Worm (Caenorhabditis elegans): ENCODE results near the gene ttr-46.
A peak's percentile ranks its signal among the peaks of the same experiment; 100 is the strongest.

The ttr-46 gene

DNA sequence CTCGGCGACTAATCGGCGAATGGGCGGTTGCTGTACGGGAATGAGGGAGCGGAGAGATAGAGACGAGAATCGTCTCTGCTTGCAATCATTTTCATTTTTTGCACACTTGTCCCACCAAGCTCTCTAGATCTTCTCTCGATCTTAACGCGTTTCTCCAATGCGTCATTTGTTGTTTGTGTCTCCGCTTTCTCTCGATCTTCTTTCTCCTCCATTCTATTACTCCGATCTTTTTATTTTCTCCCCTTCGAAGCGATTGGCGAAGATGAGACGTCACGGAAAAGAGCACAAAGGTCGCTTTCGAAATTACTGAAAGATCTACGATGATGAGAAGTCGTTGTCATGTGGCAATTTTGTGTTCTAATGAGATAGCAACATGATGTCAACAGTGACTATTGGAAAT lies 7.6 kb downstream of the ttr-46 start (continued):
- TF ChIP-seq mdl-1 (tag; optimal IDR thresholded peaks at IDR 0.05) (no peak), dpl-1 (GFP tag; optimal IDR thresholded peaks at IDR 0.05) (no peak), blmp-1 (tag; optimal IDR thresholded peaks at IDR 0.05) (no peak), unc-98 (GFP tag; IDR thresholded peaks at IDR 0.05) (no peak), fos-1 (tag; optimal IDR thresholded peaks at IDR 0.05) (no peak), nhr-237 (tag; optimal IDR thresholded peaks at IDR 0.05) (no peak), lin-13 (GFP tag; optimal IDR thresholded peaks at IDR 0.05) (no peak), lin-39 (tag; optimal IDR thresholded peaks at IDR 0.05) (no peak), zip-4 (GFP tag; optimal IDR thresholded peaks at IDR 0.05) (no peak), sup-37 (GFP tag; optimal IDR thresholded peaks at IDR 0.05) (no peak), nhr-28 (tag; optimal IDR thresholded peaks at IDR 0.05) (no peak), hlh-4 (tag; optimal IDR thresholded peaks at IDR 0.05) (no peak), tbx-2 (tag; optimal IDR thresholded peaks at IDR 0.05) (peak; percentile 56), lin-14 (GFP tag; optimal IDR thresholded peaks at IDR 0.05) (peak; percentile 75), irx-1 (tag; optimal IDR thresholded peaks at IDR 0.05) (no peak), mab-9 (GFP tag; IDR thresholded peaks at IDR 0.05) (no peak), lin-35 (GFP tag; optimal IDR thresholded peaks at IDR 0.05) (no peak), snpc-4 (tag; optimal IDR thresholded peaks at IDR 0.05) (no peak), pag-3 (tag; optimal IDR thresholded peaks at IDR 0.05; ENCODE audit: borderline replicate concordance, insufficient read depth) (no peak), hlh-17 (GFP tag; optimal IDR thresholded peaks at IDR 0.05; ENCODE audit: borderline replicate concordance) (no peak), fkh-8 (tag; optimal IDR thresholded peaks at IDR 0.05) (no peak), vab-15 (tag; optimal IDR thresholded peaks at IDR 0.05) (no peak), mef-2 (tag; optimal IDR thresholded peaks at IDR 0.05) (no peak), aha-1 (tag; optimal IDR thresholded peaks at IDR 0.05) (no peak), snu-23 (GFP tag; optimal IDR thresholded peaks at IDR 0.05) (peak; percentile 50), xbp-1 (tag; optimal IDR thresholded peaks at IDR 0.05) (peak; percentile 2), fkh-4 (tag; optimal IDR thresholded peaks at IDR 0.05; ENCODE audit: borderline replicate concordance) (no peak), lir-3 (tag; optimal IDR thresholded peaks at IDR 0.05; ENCODE audit: poor library complexity) (no peak), grh-1 (GFP tag; IDR thresholded peaks at IDR 0.05) (no peak)

ce11 chrV:9960376-9960775 lies 9.3 kb downstream of the ttr-46 start, which contains the start of gene T07C12.10:
Gene T07C12.10 (minus strand): TSS chrV:9960476.
- no peak for TF ChIP-seq unc-98 (GFP tag; IDR thresholded peaks at IDR 0.05)
- no peak for TF ChIP-seq ztf-11 (tag; optimal IDR thresholded peaks at IDR 0.05)

ce11 chrV:9962394-9962793 lies 11.4 kb downstream of the ttr-46 start, which contains the start of gene madf-4:
Gene madf-4 (minus strand): TSS chrV:9962494.
- TF ChIP-seq nhr-12 (tag; optimal IDR thresholded peaks at IDR 0.05) = no peak

DNA sequence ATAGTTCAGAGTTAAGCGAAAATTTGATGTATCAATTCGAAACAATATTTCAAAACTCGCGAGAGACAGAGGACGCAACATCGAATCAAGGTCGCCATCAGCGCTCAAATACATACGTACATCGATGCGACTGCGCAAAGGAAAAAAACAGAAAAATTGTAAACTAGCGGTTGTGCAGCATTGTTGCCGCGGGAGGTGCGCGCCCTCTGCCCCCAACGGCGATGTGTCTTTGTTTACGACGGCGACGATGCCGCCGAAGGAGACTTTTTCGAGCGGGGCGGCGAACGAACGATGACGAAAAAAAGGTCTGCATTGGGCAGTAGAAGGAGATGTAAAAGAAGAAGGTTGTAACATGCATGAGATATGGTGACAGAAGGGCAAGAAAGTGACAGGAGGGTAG lies 11.9 kb downstream of the ttr-46 start:
- no peak for TF ChIP-seq nhr-47 (tag; optimal IDR thresholded peaks at IDR 0.05)
- TF ChIP-seq efl-1 (optimal IDR thresholded peaks at IDR 0.05) = no peak
- peak in 1 of 2 experiments; percentile 3 for TF ChIP-seq efl-1 (GFP tag; optimal IDR thresholded peaks at IDR 0.05 in 1 of 2)
- TF ChIP-seq lir-3 (tag; optimal IDR thresholded peaks at IDR 0.05; ENCODE audit: poor library complexity) = no peak
- no peak for TF ChIP-seq pax-3 (tag; optimal IDR thresholded peaks at IDR 0.05)
- no peak for TF ChIP-seq irx-1 (tag; optimal IDR thresholded peaks at IDR 0.05)
- no peak for TF ChIP-seq sup-37 (GFP tag; optimal IDR thresholded peaks at IDR 0.05)
- no peak for TF ChIP-seq aha-1 (tag; optimal IDR thresholded peaks at IDR 0.05)
- no peak for TF ChIP-seq hpl-2 (GFP tag; optimal IDR thresholded peaks at IDR 0.05)
- peak; percentile 81 for TF ChIP-seq nhr-85 (tag)
- TF ChIP-seq lin-14 (GFP tag; optimal IDR thresholded peaks at IDR 0.05) = peak; percentile 64
- no peak for TF ChIP-seq snu-23 (GFP tag; optimal IDR thresholded peaks at IDR 0.05)
